Fruit fly (Drosophila melanogaster) S2 (cell line): ENCODE data around the gene Atat.

ENCODE experiments used
- CG8478 ChIP-seq: fragments of >200 bp; optimal IDR thresholded peaks from 2 replicates; lab custom pipeline; 2018
- CTCF ChIP-seq, 2 experiments: fragments of >200 bp; optimal IDR thresholded peaks; 2 replicates each; lab custom pipeline; 2018

DNA sequence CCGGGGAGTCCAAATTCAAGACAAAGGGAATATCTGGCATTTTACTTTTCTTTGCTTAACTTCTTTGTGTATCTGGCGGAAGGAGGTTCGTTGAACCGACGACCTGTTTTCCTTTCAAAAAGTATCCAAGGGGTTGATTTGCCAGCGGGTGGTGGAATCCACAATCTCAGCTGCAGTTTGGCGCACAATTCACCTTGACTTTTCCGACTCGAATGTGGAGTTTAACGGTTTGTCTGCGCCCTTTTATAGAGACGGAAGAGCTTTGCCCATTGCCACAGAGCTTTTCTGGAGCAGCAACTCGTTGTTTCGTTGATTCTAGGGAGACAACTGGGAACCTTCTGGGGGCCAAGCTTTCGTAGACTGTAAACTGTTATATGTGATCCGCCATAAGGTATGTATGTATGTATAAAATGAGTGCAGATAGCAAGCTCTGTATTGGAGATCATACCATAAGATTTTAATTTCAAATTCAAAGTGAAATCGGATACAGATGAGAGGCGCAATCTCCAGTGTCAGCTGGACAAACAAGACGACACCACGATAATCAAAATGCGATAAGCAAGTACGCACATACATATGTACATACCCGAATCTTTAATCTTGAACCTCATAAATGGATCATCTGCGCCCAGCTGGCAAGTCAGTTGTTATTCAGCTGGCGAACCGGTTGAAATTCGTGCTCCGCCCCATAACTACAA is 54.1 kb downstream of the Atat start, which contains the start of the genes Hsp67Bc, CG4456 and Hsp22:
- TF ChIP-seq CG8478 (lab: Kevin White, UChicago) (no peak), CTCF (optimal IDR thresholded peaks at IDR 0.05; lab: Kevin White, UChicago) (no peak)
